ENCODE assay signal across 2 worm cellular contexts in genomic region chrX:7985495-7986029, ce11.
TF ChIP-seq lines count a peak whose summit lies in the region.

Gene F45E1.4 (plus strand): TSS chrX:7985979.

TF ChIP-seq in whole organism, L1 larva, 84 proteins besides CTCF, POLR2A, EP300 and RAD21 (continued from another document):
- TF ChIP-seq lir-3 (tag; optimal IDR thresholded peaks at IDR 0.05; lab: Kevin White, UChicago; ENCODE audit: poor library complexity) (no peak), lin-13 (GFP tag; optimal IDR thresholded peaks at IDR 0.05; lab: Kevin White, UChicago) (no peak), ceh-82 (tag; optimal IDR thresholded peaks at IDR 0.05; lab: Kevin White, UChicago) (no peak), efl-1 (optimal IDR thresholded peaks at IDR 0.05; lab: Kevin White, UChicago) (no peak), efl-1 (GFP tag; optimal IDR thresholded peaks at IDR 0.05 in 1 of 2; lab: Kevin White, UChicago) (peak in 1 of 2 experiments; percentile 92), ceh-8 (GFP tag; optimal IDR thresholded peaks at IDR 0.05; lab: Kevin White, UChicago) (no peak), C16A3.4 (tag; optimal IDR thresholded peaks at IDR 0.05; lab: Kevin White, UChicago) (no peak), vab-15 (tag; optimal IDR thresholded peaks at IDR 0.05; lab: Kevin White, UChicago) (no peak), zag-1 (tag; optimal IDR thresholded peaks at IDR 0.05; lab: Kevin White, UChicago) (no peak)
TF ChIP-seq in whole organism, L1 larva: peak in this region for 10.

TF ChIP-seq in whole organism, L4 larva, 104 proteins besides CTCF, POLR2A, EP300 and RAD21 (continued from another document):
- no peak for TF ChIP-seq jun-1 (tag; optimal IDR thresholded peaks at IDR 0.05; lab: Kevin White, UChicago)
- TF ChIP-seq madf-9 (GFP tag; conservative IDR thresholded peaks at IDR 0.05; lab: Robert Waterston, UW) = no peak
- TF ChIP-seq mdl-1 (tag; optimal IDR thresholded peaks at IDR 0.05; lab: Kevin White, UChicago) = no peak
- no peak for TF ChIP-seq unc-130 (GFP tag; optimal IDR thresholded peaks at IDR 0.05; lab: Kevin White, UChicago)
- TF ChIP-seq spr-3 (GFP tag; optimal IDR thresholded peaks at IDR 0.05; lab: Kevin White, UChicago) = no peak
- no peak for TF ChIP-seq zfp-2 (tag; optimal IDR thresholded peaks at IDR 0.05; lab: Kevin White, UChicago)
- TF ChIP-seq hlh-11 (tag; optimal IDR thresholded peaks at IDR 0.05; lab: Kevin White, UChicago) = peak; percentile 30
- no peak for TF ChIP-seq ctbp-1 (GFP tag; IDR thresholded peaks at IDR 0.05; lab: Robert Waterston, UW)
- no peak for TF ChIP-seq ztf-11 (tag; optimal IDR thresholded peaks at IDR 0.05; lab: Kevin White, UChicago)
- no peak for TF ChIP-seq Y105C5A.15 (GFP tag; IDR thresholded peaks at IDR 0.05; lab: Robert Waterston, UW)
- no peak for TF ChIP-seq ZK337.2 (GFP tag; IDR thresholded peaks at IDR 0.05; lab: Robert Waterston, UW)
- TF ChIP-seq lsy-2 (tag; optimal IDR thresholded peaks at IDR 0.05; lab: Kevin White, UChicago) = no peak
- TF ChIP-seq lin-38 (GFP tag; IDR thresholded peaks at IDR 0.05; lab: Robert Waterston, UW) = no peak
- TF ChIP-seq T26A8.4 (GFP tag; IDR thresholded peaks at IDR 0.05; lab: Robert Waterston, UW) = no peak
- no peak for TF ChIP-seq aly-2 (tag; optimal IDR thresholded peaks at IDR 0.05; lab: Kevin White, UChicago)
- no peak for TF ChIP-seq F26F4.8 (GFP tag; conservative IDR thresholded peaks at IDR 0.05; lab: Robert Waterston, UW)
- TF ChIP-seq gei-8 (GFP tag; optimal IDR thresholded peaks at IDR 0.05; lab: Kevin White, UChicago) = no peak
